Fruit fly (Drosophila melanogaster) whole organism, prepupa: ENCODE data around the gene CG8031.

Source experiments
- CG10631 ChIP-seq: fragments of 200-800 bp; sonication (Bioruptor generic); optimal IDR thresholded peaks from 2 replicates; lab custom pipeline; 2016; ENCODE audit warnings: missing biosample characterization, missing genetic modification characterization
- CG10669 ChIP-seq: fragments of 200-800 bp; sonication (Bioruptor generic); optimal IDR thresholded peaks from 3 replicates; lab custom pipeline; 2018; ENCODE audit warnings: missing biosample characterization, mild to moderate bottlenecking, missing genetic modification characterization, moderate library complexity
- CG11294 ChIP-seq: fragments of 200-800 bp; sonication (Bioruptor generic); IDR thresholded peaks from 2 replicates; pipeline ENCODE4 v1.3.6; 2022; ENCODE audit warnings: missing biosample characterization, missing genetic modification characterization
- CG11902 ChIP-seq: fragments of 200-800 bp; sonication (Bioruptor generic); optimal IDR thresholded peaks from 3 replicates; lab custom pipeline; 2016; ENCODE audit warnings: missing biosample characterization, missing genetic modification characterization
- CG15336 ChIP-seq: fragments of 200-800 bp; sonication (Bioruptor generic); IDR thresholded peaks from 2 replicates; pipeline ENCODE4 v1.3.6; 2022; ENCODE audit warnings: missing biosample characterization, missing genetic modification characterization
- CG3032 ChIP-seq: fragments of 200-800 bp; optimal IDR thresholded peaks from 2 replicates; lab custom pipeline; 2019; ENCODE audit warnings: missing biosample characterization, mild to moderate bottlenecking, missing genetic modification characterization, moderate library complexity
- CG31627 ChIP-seq: fragments of 200-800 bp; sonication (Bioruptor generic); optimal IDR thresholded peaks from 3 replicates; lab custom pipeline; 2016; ENCODE audit warnings: missing biosample characterization, missing genetic modification characterization
- CG3919 ChIP-seq: fragments of 200-800 bp; sonication (Bioruptor generic); optimal IDR thresholded peaks from 3 replicates; lab custom pipeline; 2016; ENCODE audit warnings: missing biosample characterization, missing genetic modification characterization
- CG4318 ChIP-seq: fragments of 200-800 bp; sonication (Bioruptor generic); optimal IDR thresholded peaks from 3 replicates; lab custom pipeline; 2017; ENCODE audit warnings: missing biosample characterization, mild to moderate bottlenecking, missing genetic modification characterization
- CG6276 ChIP-seq: fragments of 200-800 bp; sonication (Bioruptor generic); optimal IDR thresholded peaks from 2 replicates; lab custom pipeline; 2017; ENCODE audit warnings: missing biosample characterization, mild to moderate bottlenecking, missing genetic modification characterization
- CG6808 ChIP-seq: fragments of 200-800 bp; sonication (Bioruptor generic); optimal IDR thresholded peaks from 3 replicates; lab custom pipeline; 2017; ENCODE audit warnings: missing biosample characterization, missing genetic modification characterization, mild to moderate bottlenecking, moderate library complexity, missing genetic modification reagents
- CG7368 ChIP-seq: fragments of 200-800 bp; sonication (Bioruptor generic); optimal IDR thresholded peaks from 3 replicates; lab custom pipeline; 2016; ENCODE audit warnings: missing biosample characterization, missing genetic modification characterization
- CG8119 ChIP-seq: fragments of 200-800 bp; sonication (Bioruptor generic); IDR thresholded peaks from 3 replicates; pipeline ENCODE4 v1.3.6; 2022; ENCODE audit warnings: missing biosample characterization, missing genetic modification characterization
- CG8319 ChIP-seq: fragments of 200-800 bp; sonication (Bioruptor generic); optimal IDR thresholded peaks from 3 replicates; lab custom pipeline; 2016; ENCODE audit warnings: missing biosample characterization, missing genetic modification characterization
- CG8632 ChIP-seq: fragments of 200-800 bp; sonication (Bioruptor generic); optimal IDR thresholded peaks from 3 replicates; lab custom pipeline; 2016; ENCODE audit warnings: missing biosample characterization, missing genetic modification characterization
- CG9139 ChIP-seq: fragments of 200-800 bp; sonication (Bioruptor generic); optimal IDR thresholded peaks from 3 replicates; lab custom pipeline; 2017; ENCODE audit warnings: missing biosample characterization, mild to moderate bottlenecking, missing genetic modification characterization
- Eip78C ChIP-seq: fragments of 200-800 bp; sonication (Bioruptor generic); peaks from one replicate; lab custom pipeline; 2016; ENCODE audit warnings: missing biosample characterization, missing genetic modification characterization
- Eip93F ChIP-seq: fragments of 200-800 bp; sonication (Bioruptor generic); optimal IDR thresholded peaks from 2 replicates; lab custom pipeline; 2016; ENCODE audit warnings: missing biosample characterization, mild to moderate bottlenecking, missing genetic modification characterization
- Gug ChIP-seq: fragments of 200-800 bp; sonication (Bioruptor generic); IDR thresholded peaks from 2 replicates; pipeline ENCODE4 v1.3.6; 2022; ENCODE audit warnings: missing biosample characterization, missing genetic modification characterization
- Hr38 ChIP-seq: sonication (Bioruptor generic); optimal IDR thresholded peaks from 2 replicates; lab custom pipeline; 2016; ENCODE audit warnings: missing biosample characterization, missing genetic modification characterization
- Lpt ChIP-seq: fragments of 200-800 bp; sonication (Bioruptor generic); optimal IDR thresholded peaks from 3 replicates; lab custom pipeline; 2016; ENCODE audit warnings: missing biosample characterization, missing genetic modification characterization
- OdsH ChIP-seq: fragments of 200-800 bp; sonication (Bioruptor generic); optimal IDR thresholded peaks from 3 replicates; lab custom pipeline; 2016; ENCODE audit warnings: missing biosample characterization, missing genetic modification characterization
- Sox102F ChIP-seq: fragments of 200-800 bp; sonication (Bioruptor generic); optimal IDR thresholded peaks from 2 replicates; lab custom pipeline; 2016; ENCODE audit warnings: missing biosample characterization, mild to moderate bottlenecking, missing genetic modification characterization
- Sox14 ChIP-seq: fragments of 200-800 bp; sonication (Bioruptor generic); optimal IDR thresholded peaks from 3 replicates; lab custom pipeline; 2016; ENCODE audit warnings: missing biosample characterization, missing genetic modification characterization
- Sox15 ChIP-seq: fragments of 200-800 bp; sonication (Bioruptor generic); optimal IDR thresholded peaks from 3 replicates; lab custom pipeline; 2016; ENCODE audit warnings: missing biosample characterization, missing genetic modification characterization
- acj6 ChIP-seq: fragments of 200-800 bp; sonication (Bioruptor generic); optimal IDR thresholded peaks from 3 replicates; lab custom pipeline; 2016; ENCODE audit warnings: missing biosample characterization, missing genetic modification characterization
- cyc ChIP-seq: fragments of 200-800 bp; sonication (Bioruptor generic); optimal IDR thresholded peaks from 3 replicates; lab custom pipeline; 2016; ENCODE audit warnings: missing biosample characterization, missing genetic modification characterization
- dsx ChIP-seq: fragments of 200-800 bp; optimal IDR thresholded peaks from 3 replicates; lab custom pipeline; 2019; ENCODE audit warnings: missing biosample characterization, mild to moderate bottlenecking, missing genetic modification characterization, moderate library complexity; ENCODE audit not compliant: poor library complexity, severe bottlenecking
- esn ChIP-seq: fragments of 200-800 bp; sonication (Bioruptor generic); optimal IDR thresholded peaks from 2 replicates; lab custom pipeline; 2016; ENCODE audit warnings: missing biosample characterization, mild to moderate bottlenecking, missing genetic modification characterization, moderate library complexity
- fd85E ChIP-seq: fragments of 200-800 bp; sonication (Bioruptor generic); optimal IDR thresholded peaks from 3 replicates; lab custom pipeline; 2016; ENCODE audit warnings: missing biosample characterization, missing genetic modification characterization
- fkh ChIP-seq: fragments of 200-800 bp; sonication (Bioruptor generic); optimal IDR thresholded peaks from 3 replicates; lab custom pipeline; 2017; ENCODE audit warnings: missing biosample characterization, mild to moderate bottlenecking, missing genetic modification characterization, moderate library complexity
- lz ChIP-seq: fragments of 200-800 bp; sonication (Bioruptor generic); optimal IDR thresholded peaks from 3 replicates; lab custom pipeline; 2016; ENCODE audit warnings: missing biosample characterization, missing genetic modification characterization
- net ChIP-seq: fragments of 200-800 bp; sonication (Bioruptor generic); optimal IDR thresholded peaks from 3 replicates; lab custom pipeline; 2016; ENCODE audit warnings: missing biosample characterization, missing genetic modification characterization
- spab ChIP-seq: fragments of 200-800 bp; sonication (Bioruptor generic); optimal IDR thresholded peaks from 2 replicates; lab custom pipeline; 2017; ENCODE audit warnings: missing biosample characterization, mild to moderate bottlenecking, missing genetic modification characterization, missing genetic modification reagents
- ss ChIP-seq, 2 experiments: fragments of 200-800 bp; sonication (Bioruptor generic); optimal IDR thresholded peaks; 2 replicates in 1 of 2; 3 replicates in 1 of 2; lab custom pipeline; 2017 to 2018; ENCODE audit warnings: mild to moderate bottlenecking in 2 of 2, missing biosample characterization in 2 of 2, missing genetic modification characterization in 2 of 2, moderate library complexity in 1 of 2
- svp ChIP-seq: fragments of 200-800 bp; sonication (Bioruptor generic); peaks from one replicate; lab custom pipeline; 2016; ENCODE audit warnings: missing biosample characterization, missing genetic modification characterization
- topi ChIP-seq: fragments of 200-800 bp; sonication (Bioruptor generic); optimal IDR thresholded peaks from 3 replicates; lab custom pipeline; 2016; ENCODE audit warnings: missing biosample characterization, missing genetic modification characterization
- vri ChIP-seq: fragments of 200-800 bp; sonication (Bioruptor generic); optimal IDR thresholded peaks from 3 replicates; lab custom pipeline; 2016; ENCODE audit warnings: missing biosample characterization, mild to moderate bottlenecking, missing genetic modification characterization

CG8031 gene

DNA sequence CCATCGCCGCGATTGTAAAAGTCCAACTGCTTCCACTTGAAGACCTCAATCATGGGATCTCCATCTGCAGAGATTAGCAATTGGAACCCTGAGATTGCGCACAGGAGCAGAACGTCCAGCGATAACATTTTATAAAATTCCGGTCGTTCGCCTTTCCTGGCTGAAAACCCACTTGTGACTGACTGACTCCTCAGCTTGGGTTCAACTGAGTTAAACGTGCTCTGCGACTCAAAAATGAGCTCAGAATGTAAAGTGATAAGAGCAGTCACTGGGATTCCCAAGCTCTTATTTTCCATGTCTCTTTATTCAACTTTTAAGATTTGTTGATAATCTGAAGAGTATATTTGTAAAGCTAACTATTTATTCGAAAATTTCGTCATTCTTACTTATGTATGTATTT lies 18.1 kb downstream of the CG8031 start, which contains the start of gene yellow-f:
Gene yellow-f (minus strand): TSS at position 184 of the 400 bp plus-strand sequence.
- TF ChIP-seq OdsH (GFP tag; lab: Kevin White, UChicago) = no peak
- peak; percentile 98 for TF ChIP-seq svp

DNA sequence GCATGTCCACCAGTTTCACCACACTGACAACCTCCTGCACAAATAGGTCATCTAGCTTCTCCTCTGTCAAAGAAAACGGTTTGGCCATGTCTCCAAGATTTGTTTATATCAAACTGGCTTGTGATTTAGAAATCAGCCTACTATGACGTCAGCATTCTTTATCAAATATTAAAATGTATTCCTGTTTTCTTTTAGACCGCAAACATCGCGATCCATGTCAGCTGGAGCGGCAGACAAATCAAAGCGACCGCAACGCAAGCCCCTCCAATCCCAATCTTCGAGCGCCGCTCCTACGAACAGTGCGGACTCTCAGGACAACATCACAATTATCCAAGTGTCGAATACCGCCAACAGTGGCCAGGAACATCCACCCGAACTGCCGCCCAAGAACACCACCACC lies 22.7 kb downstream of the CG8031 start, which contains the start of gene CG14383:
Gene CG14383 (minus strand): TSS at position 101 of the 400 bp plus-strand sequence.
- TF ChIP-seq spab = no peak
- TF ChIP-seq CG3919 (GFP tag; lab: Kevin White, UChicago) = no peak
- no peak for TF ChIP-seq esn (GFP tag; lab: Kevin White, UChicago)
- no peak for TF ChIP-seq CG9139 (GFP tag; lab: Kevin White, UChicago)
- TF ChIP-seq acj6 (GFP tag; lab: Kevin White, UChicago) = no peak
- TF ChIP-seq svp = no peak
- no peak for TF ChIP-seq CG11902 (GFP tag; lab: Kevin White, UChicago)
- no peak for TF ChIP-seq CG10669 (GFP tag; lab: Kevin White, UChicago)
- no peak for TF ChIP-seq CG8319 (GFP tag; lab: Kevin White, UChicago)
- TF ChIP-seq CG31627 (GFP tag; lab: Kevin White, UChicago) = no peak
- no peak for TF ChIP-seq Sox15
- TF ChIP-seq dsx = no peak
- TF ChIP-seq fd85E (GFP tag; lab: Kevin White, UChicago) = no peak
- no peak for TF ChIP-seq CG8119 (GFP tag; lab: Robert Waterston, UW)
- TF ChIP-seq fkh (GFP tag; lab: Kevin White, UChicago) = no peak
- TF ChIP-seq CG6808 (GFP tag; lab: Kevin White, UChicago) = no peak
- TF ChIP-seq CG4318 (GFP tag; lab: Kevin White, UChicago) = no peak
- TF ChIP-seq Gug (GFP tag; lab: Robert Waterston, UW) = no peak

DNA sequence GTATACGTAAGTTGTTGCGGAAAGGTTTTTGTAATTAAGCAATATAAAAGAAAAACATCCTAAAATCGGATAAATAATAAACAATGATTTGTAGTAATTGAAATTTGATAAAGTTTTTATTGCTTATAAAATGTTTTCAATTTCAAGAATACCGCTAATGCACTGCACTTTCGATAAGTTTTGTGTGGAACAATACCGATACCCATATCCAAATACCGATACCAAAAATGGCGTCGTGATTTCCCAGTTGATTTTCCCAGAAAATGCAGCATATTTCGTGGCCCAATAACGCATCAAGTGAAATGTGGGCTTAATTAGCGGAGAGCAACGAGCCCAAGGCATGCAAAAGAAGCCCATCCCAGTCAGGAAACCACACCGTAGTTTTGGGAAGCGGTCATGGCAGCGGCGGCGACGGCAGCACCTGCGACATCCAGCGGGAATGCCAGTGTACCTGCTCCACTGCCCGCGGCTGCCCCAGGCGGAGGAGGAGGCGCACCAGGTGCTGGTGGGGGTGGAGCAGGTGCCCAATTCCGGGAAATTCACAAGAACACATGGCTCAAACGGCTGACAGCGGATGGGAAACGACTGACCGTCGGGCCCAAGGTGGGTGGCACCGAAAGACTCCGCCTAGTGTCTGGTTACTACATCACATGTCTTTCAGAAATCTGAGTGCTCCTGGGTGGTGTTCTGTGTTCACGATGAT lies 25.1 kb downstream of the CG8031 start, which contains the start of gene CG31342:
Gene CG31342 (plus strand): TSS at position 214 of the 703 bp plus-strand sequence.
- no peak for TF ChIP-seq Sox14 (GFP tag; lab: Kevin White, UChicago)
- peak; percentile 48 for TF ChIP-seq svp
- TF ChIP-seq spab = no peak
- TF ChIP-seq CG9139 (GFP tag; lab: Kevin White, UChicago) = no peak
- peak; percentile 67 for TF ChIP-seq CG15336 (GFP tag; lab: Robert Waterston, UW)
- TF ChIP-seq CG31627 (GFP tag; lab: Kevin White, UChicago) = no peak
- no peak for TF ChIP-seq Gug (GFP tag; lab: Robert Waterston, UW)
- no peak for TF ChIP-seq CG11902 (GFP tag; lab: Kevin White, UChicago)
- no peak for TF ChIP-seq Lpt
- no peak for TF ChIP-seq ss (GFP tag; optimal IDR thresholded peaks at IDR 0.05; lab: Kevin White, UChicago)
- TF ChIP-seq vri (GFP tag; lab: Kevin White, UChicago) = no peak
- TF ChIP-seq CG6276 (GFP tag; lab: Kevin White, UChicago) = no peak
- no peak for TF ChIP-seq Hr38 (GFP tag; lab: Kevin White, UChicago)
- TF ChIP-seq Sox102F (GFP tag; lab: Kevin White, UChicago) = no peak
- TF ChIP-seq dsx = no peak
- TF ChIP-seq acj6 (GFP tag; lab: Kevin White, UChicago) = no peak
- no peak for TF ChIP-seq lz
- TF ChIP-seq CG8319 (GFP tag; lab: Kevin White, UChicago) = no peak
- TF ChIP-seq CG10631 (GFP tag; lab: Kevin White, UChicago) = no peak
- no peak for TF ChIP-seq CG10669 (GFP tag; lab: Kevin White, UChicago)
- TF ChIP-seq CG11294 (GFP tag; lab: Robert Waterston, UW) = no peak
- TF ChIP-seq Eip93F (GFP tag; lab: Kevin White, UChicago) = no peak
- no peak for TF ChIP-seq CG7368 (GFP tag; lab: Kevin White, UChicago)
- TF ChIP-seq topi (GFP tag; lab: Kevin White, UChicago) = no peak
- no peak for TF ChIP-seq CG8632 (GFP tag; lab: Kevin White, UChicago)
- no peak for TF ChIP-seq Eip78C
- TF ChIP-seq OdsH (GFP tag; lab: Kevin White, UChicago) = no peak
- TF ChIP-seq cyc (GFP tag; lab: Kevin White, UChicago) = peak; percentile 1
- TF ChIP-seq CG8119 (GFP tag; lab: Robert Waterston, UW) = peak; percentile 41; the same call in 2 of the 3 replicates
- peak; percentile 52 for TF ChIP-seq esn (GFP tag; lab: Kevin White, UChicago)
- TF ChIP-seq CG3032 = peak; percentile 57
- no peak for TF ChIP-seq Sox15
- no peak for TF ChIP-seq net (GFP tag; lab: Kevin White, UChicago)
